Worm (Caenorhabditis elegans): ENCODE measurements around the gene B0416.2.

DNA sequence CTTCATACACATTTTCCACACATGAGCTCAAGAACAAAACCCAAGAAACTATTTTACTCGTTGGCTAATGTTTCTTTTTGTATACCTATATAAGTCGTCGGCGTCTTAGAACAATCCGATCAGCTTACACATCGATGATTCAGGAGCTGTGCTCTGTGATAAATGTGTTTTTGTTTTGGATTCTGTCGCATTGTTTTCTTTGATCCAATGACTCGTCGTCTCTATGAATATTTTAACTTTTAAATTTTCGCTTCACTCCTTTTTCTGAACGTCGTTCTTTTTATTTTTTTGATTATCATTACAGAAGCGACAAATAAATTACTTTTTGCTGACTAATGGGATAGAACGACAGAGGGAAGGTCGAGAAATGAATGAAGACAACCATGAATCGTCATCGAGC is 7.6 kb upstream of the B0416.2 start, which contains the start of gene B0416.3:
- TF ChIP-seq hmg-4 (GFP tag; optimal IDR thresholded peaks at IDR 0.05): no peak
- no peak for TF ChIP-seq ama-1 (optimal IDR thresholded peaks at IDR 0.05)
- no peak for TF ChIP-seq tra-4 (tag; optimal IDR thresholded peaks at IDR 0.05)
- no peak for TF ChIP-seq sea-1 (GFP tag; conservative IDR thresholded peaks at IDR 0.05)
- no peak for TF ChIP-seq tbx-37 (GFP tag; conservative IDR thresholded peaks at IDR 0.05)
- no peak for TF ChIP-seq scrt-1 (GFP tag; IDR thresholded peaks at IDR 0.05)
- TF ChIP-seq aly-1 (tag; optimal IDR thresholded peaks at IDR 0.05): no peak
- TF ChIP-seq ceh-13 (GFP tag; optimal IDR thresholded peaks at IDR 0.05): no peak

All from whole organism, early embryonic.